In genomic region chr3R:11544150-11544549, dm6 we compare ENCODE assay signal across 2 fruit fly cellular contexts.
TF ChIP-seq lines count a peak whose summit lies in the region.

No protein-coding gene starts in this region.

- TF ChIP-seq CTCF in S2 (optimal IDR thresholded peaks at IDR 0.05; lab: Kevin White, UChicago), result peak; percentile 72 to 79
- TF ChIP-seq CTCF in whole organism, embryonic (GFP tag; optimal IDR thresholded peaks at IDR 0.05; lab: Kevin White, UChicago), result peak; percentile 80

TF ChIP-seq in whole organism, embryonic, 481 proteins besides CTCF, POLR2A, EP300 and RAD21:
- TF ChIP-seq CG34224 (GFP tag; IDR thresholded peaks at IDR 0.05; lab: Robert Waterston, UW; ENCODE audit: partially characterized antibody) (no peak), tna (GFP tag; IDR thresholded peaks at IDR 0.05; lab: Robert Waterston, UW; ENCODE audit: partially characterized antibody) (no peak), CG11398 (GFP tag; optimal IDR thresholded peaks at IDR 0.05; lab: Kevin White, UChicago) (no peak), Dbx (GFP tag; IDR thresholded peaks at IDR 0.05; lab: Robert Waterston, UW) (no peak), Doc3 (GFP tag; IDR thresholded peaks at IDR 0.05; lab: Robert Waterston, UW; ENCODE audit: partially characterized antibody) (no peak), bcd (GFP tag; optimal IDR thresholded peaks at IDR 0.05; lab: Kevin White, UChicago) (no peak), ems (GFP tag; optimal IDR thresholded peaks at IDR 0.05; lab: Kevin White, UChicago) (no peak), CG12219 (GFP tag; optimal IDR thresholded peaks at IDR 0.05; lab: Kevin White, UChicago) (no peak), Ptx1 (GFP tag; IDR thresholded peaks at IDR 0.05; lab: Robert Waterston, UW) (no peak), CG30431 (GFP tag; optimal IDR thresholded peaks at IDR 0.05; lab: Kevin White, UChicago) (no peak), yki (optimal IDR thresholded peaks at IDR 0.05; lab: Kevin White, UChicago) (no peak), CG7745 (tag; optimal IDR thresholded peaks at IDR 0.05; lab: Kevin White, UChicago) (no peak), emc (GFP tag; optimal IDR thresholded peaks at IDR 0.05; lab: Kevin White, UChicago) (no peak), Hr78 (GFP tag; optimal IDR thresholded peaks at IDR 0.05; lab: Kevin White, UChicago) (no peak)
